Worm (Caenorhabditis elegans) whole organism, midembryonic: ENCODE results near the gene vit-6.
A peak's percentile ranks its signal among the peaks of the same experiment; 100 is the strongest.

Source experiments
- T22C8.4 ChIP-seq: fragments of 200-800 bp; sonication (Bioruptor generic); IDR thresholded peaks from 2 replicates; pipeline ENCODE4 v1.3.6; 2022; ENCODE audit warnings: missing genetic modification characterization, missing compliant biosample characterization
- cog-1 ChIP-seq: sonication (generic microtip); optimal IDR thresholded peaks from 2 replicates; lab custom pipeline; 2016; ENCODE audit warnings: missing genetic modification characterization, missing compliant biosample characterization
- flt-1 ChIP-seq: fragments of 200-800 bp; sonication (Bioruptor generic); IDR thresholded peaks from 2 replicates; pipeline ENCODE4 v1.3.6; 2022; ENCODE audit warnings: missing genetic modification characterization, missing compliant biosample characterization
- klf-2 ChIP-seq: fragments of 200-800 bp; sonication (Bioruptor generic); conservative IDR thresholded peaks from 2 replicates; pipeline ENCODE4 v1.3.6; 2022; ENCODE audit warnings: missing genetic modification reagents, missing genetic modification characterization, missing compliant biosample characterization
- med-1 ChIP-seq: sonication (generic microtip); optimal IDR thresholded peaks from 2 replicates; lab custom pipeline; 2017; ENCODE audit warnings: missing genetic modification characterization, mild to moderate bottlenecking, missing compliant biosample characterization, antibody characterized with exemption, missing genetic modification reagents; ENCODE audit not compliant: insufficient read depth
- ref-1 ChIP-seq: fragments of 200-800 bp; sonication (Bioruptor generic); conservative IDR thresholded peaks from 2 replicates; pipeline ENCODE4 v1.3.6; 2022; ENCODE audit warnings: missing genetic modification reagents, missing genetic modification characterization, missing compliant biosample characterization
- tab-1 ChIP-seq: fragments of 200-800 bp; sonication (Bioruptor generic); IDR thresholded peaks from 2 replicates; pipeline ENCODE4 v1.3.6; 2022; ENCODE audit warnings: missing genetic modification characterization, missing compliant biosample characterization
- ztf-23 ChIP-seq: fragments of 200-800 bp; sonication (Bioruptor generic); IDR thresholded peaks from 2 replicates; pipeline ENCODE4 v1.3.6; 2022; ENCODE audit warnings: missing genetic modification reagents, missing genetic modification characterization, missing compliant biosample characterization
- ztf-29 ChIP-seq: fragments of 200-800 bp; sonication (Bioruptor generic); IDR thresholded peaks from 2 replicates; pipeline ENCODE4 v1.3.6; 2022; ENCODE audit warnings: missing genetic modification reagents, missing genetic modification characterization, missing compliant biosample characterization

DNA sequence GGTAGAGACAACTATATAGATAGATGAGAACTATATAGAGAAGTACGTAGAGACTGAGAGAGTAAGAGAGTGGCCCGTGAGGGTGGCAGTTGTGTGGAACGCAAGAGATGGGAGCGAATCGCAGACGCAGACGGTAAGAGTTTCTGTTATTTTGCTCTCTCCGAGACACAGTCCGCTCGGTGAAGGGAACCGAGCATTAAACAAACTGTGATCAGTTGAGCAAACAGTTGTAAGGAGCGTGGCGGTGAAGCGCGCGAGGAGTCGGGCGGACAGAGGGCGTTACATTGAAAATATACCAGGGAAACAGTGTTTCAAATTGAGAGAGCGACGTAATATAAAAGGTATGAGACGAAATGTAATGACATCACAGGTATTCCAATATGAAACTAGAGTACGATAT lies 31.4 kb upstream of the vit-6 start:
- TF ChIP-seq tab-1 (GFP tag; lab: Robert Waterston, UW) (no peak), flt-1 (GFP tag; lab: Robert Waterston, UW) (0 out of 2 replicates have a peak, but pooled peaks have one; percentile 28), ztf-29 (GFP tag; lab: Robert Waterston, UW) (no peak), T22C8.4 (GFP tag; lab: Robert Waterston, UW) (no peak), med-1 (no peak), klf-2 (GFP tag; lab: Robert Waterston, UW) (no peak), cog-1 (tag; lab: Kevin White, UChicago) (peak; percentile 66), ztf-23 (GFP tag; lab: Robert Waterston, UW) (0 out of 2 replicates have a peak, but pooled peaks have one; percentile 54), ref-1 (GFP tag; lab: Robert Waterston, UW) (no peak)
